Fruit fly (Drosophila melanogaster) whole organism, embryonic: ENCODE results near the gene hob.

ENCODE experiments used
- Antp ChIP-seq: fragments of 200-800 bp; sonication (Bioruptor generic); optimal IDR thresholded peaks from 3 replicates; lab custom pipeline; 2016; ENCODE audit warnings: missing biosample characterization, missing genetic modification characterization
- Bdp1 ChIP-seq: fragments of 200-800 bp; sonication (Bioruptor generic); optimal IDR thresholded peaks from 3 replicates; lab custom pipeline; 2016; ENCODE audit warnings: missing biosample characterization, missing genetic modification characterization
- CG10959 ChIP-seq: fragments of 200-800 bp; sonication (Bioruptor generic); IDR thresholded peaks from 2 replicates; pipeline ENCODE4 v1.3.6; 2022; ENCODE audit warnings: missing biosample characterization, missing genetic modification characterization
- CG11247 ChIP-seq: fragments of 200-800 bp; sonication (Bioruptor generic); IDR thresholded peaks from 2 replicates; pipeline ENCODE4 v1.3.6; 2022; ENCODE audit warnings: missing biosample characterization, missing genetic modification characterization
- CG13775 ChIP-seq: fragments of 200-800 bp; sonication (Bioruptor generic); optimal IDR thresholded peaks from 3 replicates; lab custom pipeline; 2017; ENCODE audit warnings: missing biosample characterization, mild to moderate bottlenecking, missing genetic modification characterization
- CG16815 ChIP-seq: fragments of 200-800 bp; sonication (Bioruptor generic); optimal IDR thresholded peaks from 3 replicates; lab custom pipeline; 2017; ENCODE audit warnings: missing biosample characterization, mild to moderate bottlenecking, missing genetic modification characterization
- CG17359 ChIP-seq: fragments of 200-800 bp; sonication (Bioruptor generic); optimal IDR thresholded peaks from 3 replicates; lab custom pipeline; 2018; ENCODE audit warnings: missing biosample characterization, mild to moderate bottlenecking, missing genetic modification characterization, moderate library complexity
- CG1792 ChIP-seq: fragments of 200-800 bp; sonication (Bioruptor generic); optimal IDR thresholded peaks from 2 replicates; lab custom pipeline; 2016; ENCODE audit warnings: missing biosample characterization, missing genetic modification characterization
- CG18011 ChIP-seq: fragments of 200-800 bp; sonication (Bioruptor generic); optimal IDR thresholded peaks from 2 replicates; lab custom pipeline; 2017; ENCODE audit warnings: missing biosample characterization, missing genetic modification characterization, mild to moderate bottlenecking, moderate library complexity, missing genotype
- CG30431 ChIP-seq: fragments of 200-800 bp; sonication (Bioruptor generic); optimal IDR thresholded peaks from 2 replicates; lab custom pipeline; 2017; ENCODE audit warnings: missing biosample characterization, missing genetic modification characterization
- CG32532 ChIP-seq: fragments of 200-800 bp; sonication (Bioruptor generic); IDR thresholded peaks from 2 replicates; pipeline ENCODE4 v1.3.6; 2022; ENCODE audit warnings: missing biosample characterization, missing genetic modification characterization
- CG3847 ChIP-seq: fragments of 200-800 bp; sonication (Bioruptor generic); IDR thresholded peaks from 2 replicates; pipeline ENCODE4 v1.3.6; 2022; ENCODE audit warnings: missing biosample characterization, missing genetic modification characterization
- CG4707 ChIP-seq: fragments of 200-800 bp; sonication (Bioruptor generic); optimal IDR thresholded peaks from 2 replicates; lab custom pipeline; 2018; ENCODE audit warnings: missing biosample characterization, mild to moderate bottlenecking, missing genetic modification characterization, moderate library complexity
- CG5180 ChIP-seq: fragments of 200-800 bp; sonication (Bioruptor generic); optimal IDR thresholded peaks from 3 replicates; lab custom pipeline; 2017; ENCODE audit warnings: missing biosample characterization, missing genetic modification characterization, mild to moderate bottlenecking, moderate library complexity, missing genetic modification reagents
- CG8089 ChIP-seq: fragments of 200-800 bp; sonication (Bioruptor generic); optimal IDR thresholded peaks from 3 replicates; lab custom pipeline; 2016; ENCODE audit warnings: missing biosample characterization, missing genetic modification characterization
- Chrac-16 ChIP-seq: fragments of 200-800 bp; sonication (Bioruptor generic); optimal IDR thresholded peaks from 3 replicates; lab custom pipeline; 2016; ENCODE audit warnings: missing biosample characterization, missing genetic modification characterization
- CoRest ChIP-seq: fragments of 200-800 bp; sonication (Bioruptor generic); optimal IDR thresholded peaks from 3 replicates; lab custom pipeline; 2018; ENCODE audit warnings: missing biosample characterization, mild to moderate bottlenecking, missing genetic modification characterization, moderate library complexity
- CrebB ChIP-seq: fragments of 200-800 bp; sonication (Bioruptor generic); optimal IDR thresholded peaks from 3 replicates; lab custom pipeline; 2018; ENCODE audit warnings: missing biosample characterization, mild to moderate bottlenecking, missing genetic modification characterization
- Dip2 ChIP-seq: fragments of 200-800 bp; sonication (Bioruptor generic); IDR thresholded peaks from 2 replicates; pipeline ENCODE4 v1.3.6; 2022; ENCODE audit warnings: missing biosample characterization, missing genetic modification characterization
- Doc3 ChIP-seq: fragments of 200-800 bp; sonication (Bioruptor generic); IDR thresholded peaks from 3 replicates; pipeline ENCODE4 v1.3.6; 2022; ENCODE audit warnings: missing biosample characterization, missing genetic modification characterization; ENCODE audit not compliant: partially characterized antibody
- Drgx ChIP-seq: fragments of 200-800 bp; sonication (Bioruptor generic); IDR thresholded peaks from 2 replicates; pipeline ENCODE4 v1.3.6; 2022; ENCODE audit warnings: missing biosample characterization, missing genetic modification characterization
- Ets65A ChIP-seq: fragments of 200-800 bp; sonication (Bioruptor generic); peaks from one replicate; lab custom pipeline; 2016; ENCODE audit warnings: missing biosample characterization, missing genetic modification characterization
- H15 ChIP-seq: fragments of 200-800 bp; sonication (Bioruptor generic); IDR thresholded peaks from 3 replicates; pipeline ENCODE4 v1.3.6; 2022; ENCODE audit warnings: missing biosample characterization, missing genetic modification characterization
- HLH3B ChIP-seq: fragments of 200-800 bp; sonication (Bioruptor generic); IDR thresholded peaks from 2 replicates; pipeline ENCODE4 v1.3.6; 2022; ENCODE audit warnings: missing biosample characterization, missing genetic modification characterization
- HLH4C ChIP-seq: fragments of 200-800 bp; sonication (Bioruptor generic); IDR thresholded peaks from 3 replicates; pipeline ENCODE4 v1.3.6; 2022; ENCODE audit warnings: missing biosample characterization, missing genetic modification characterization; ENCODE audit not compliant: partially characterized antibody
- NfI ChIP-seq: fragments of 200-800 bp; sonication (Bioruptor generic); optimal IDR thresholded peaks from 3 replicates; lab custom pipeline; 2018; ENCODE audit warnings: missing biosample characterization, mild to moderate bottlenecking, missing genetic modification characterization, moderate library complexity
- Oaz ChIP-seq: fragments of 200-800 bp; sonication (Bioruptor generic); IDR thresholded peaks from 2 replicates; pipeline ENCODE4 v1.3.6; 2022; ENCODE audit warnings: missing biosample characterization, missing genetic modification characterization
- Vsx1 ChIP-seq: fragments of 200-800 bp; sonication (Bioruptor generic); optimal IDR thresholded peaks from 2 replicates; lab custom pipeline; 2017; ENCODE audit warnings: missing biosample characterization, mild to moderate bottlenecking, missing genetic modification characterization, missing genetic modification reagents
- YL-1 ChIP-seq: fragments of 200-800 bp; sonication (Bioruptor generic); optimal IDR thresholded peaks from 3 replicates; lab custom pipeline; 2017; ENCODE audit warnings: missing biosample characterization, mild to moderate bottlenecking, missing genetic modification characterization
- ara ChIP-seq: fragments of 200-800 bp; sonication (Bioruptor generic); IDR thresholded peaks from 2 replicates; pipeline ENCODE4 v1.3.6; 2022; ENCODE audit warnings: missing biosample characterization, missing genetic modification characterization
- ato ChIP-seq: fragments of 200-800 bp; sonication (Bioruptor generic); IDR thresholded peaks from 2 replicates; pipeline ENCODE4 v1.3.6; 2022; ENCODE audit warnings: missing biosample characterization, missing genetic modification characterization; ENCODE audit not compliant: partially characterized antibody
- bab2 ChIP-seq: fragments of 200-800 bp; sonication (Bioruptor generic); optimal IDR thresholded peaks from 2 replicates; lab custom pipeline; 2016; ENCODE audit warnings: missing biosample characterization, missing genetic modification characterization
- bcd ChIP-seq: fragments of 200-800 bp; sonication (Bioruptor generic); optimal IDR thresholded peaks from 2 replicates; lab custom pipeline; 2017; ENCODE audit warnings: missing biosample characterization, mild to moderate bottlenecking, missing genetic modification characterization
- cas ChIP-seq: fragments of 200-800 bp; sonication (Bioruptor generic); IDR thresholded peaks from 2 replicates; pipeline ENCODE4 v1.3.6; 2022; ENCODE audit warnings: missing biosample characterization, missing genetic modification characterization
- da ChIP-seq: fragments of 200-800 bp; sonication (Bioruptor generic); optimal IDR thresholded peaks from 2 replicates; lab custom pipeline; 2016; ENCODE audit warnings: missing biosample characterization, missing genetic modification characterization
- eve ChIP-seq, 2 experiments: fragments of >200 bp; optimal IDR thresholded peaks; 2 replicates each; lab custom pipeline; 2017; ENCODE audit warnings: missing biosample characterization in 2 of 2, missing genetic modification characterization in 2 of 2
- fd102C ChIP-seq: fragments of 200-800 bp; sonication (Bioruptor generic); optimal IDR thresholded peaks from 2 replicates; lab custom pipeline; 2018; ENCODE audit warnings: missing biosample characterization, mild to moderate bottlenecking, missing genetic modification characterization, moderate library complexity
- fu2 ChIP-seq: fragments of 200-800 bp; sonication (Bioruptor generic); optimal IDR thresholded peaks from 2 replicates; lab custom pipeline; 2016; ENCODE audit warnings: missing biosample characterization, missing genetic modification characterization
- inv ChIP-seq: fragments of 200-800 bp; sonication (Bioruptor generic); IDR thresholded peaks from 2 replicates; pipeline ENCODE4 v1.3.6; 2022; ENCODE audit warnings: missing biosample characterization, missing genetic modification characterization; ENCODE audit not compliant: partially characterized antibody
- knrl ChIP-seq: fragments of 200-800 bp; sonication (Bioruptor generic); IDR thresholded peaks from 3 replicates; pipeline ENCODE4 v1.3.6; 2022; ENCODE audit warnings: missing biosample characterization, missing genetic modification characterization; ENCODE audit not compliant: partially characterized antibody
- run ChIP-seq: fragments of 200-800 bp; sonication (Bioruptor generic); optimal IDR thresholded peaks from 3 replicates; lab custom pipeline; 2018; ENCODE audit warnings: missing biosample characterization, mild to moderate bottlenecking, missing genetic modification characterization
- tio ChIP-seq: fragments of 200-800 bp; sonication (Bioruptor generic); optimal IDR thresholded peaks from 2 replicates; lab custom pipeline; 2017; ENCODE audit warnings: missing biosample characterization, missing genetic modification characterization, inconsistent platforms
- tll ChIP-seq, 2 experiments: fragments of 200-800 bp in 1 of 2; fragments of >200 bp in 1 of 2; sonication (Bioruptor generic) in 1 of 2; optimal IDR thresholded peaks; 2 replicates each; lab custom pipeline; 2017 to 2019; ENCODE audit warnings: missing biosample characterization in 2 of 2, missing genetic modification characterization in 2 of 2, mild to moderate bottlenecking in 1 of 2, moderate library complexity in 1 of 2
- tna ChIP-seq: fragments of 200-800 bp; sonication (Bioruptor generic); IDR thresholded peaks from 2 replicates; pipeline ENCODE4 v1.3.6; 2022; ENCODE audit warnings: missing biosample characterization, missing genetic modification characterization; ENCODE audit not compliant: partially characterized antibody
- trem ChIP-seq: fragments of 200-800 bp; optimal IDR thresholded peaks from 3 replicates; lab custom pipeline; 2019; ENCODE audit warnings: missing biosample characterization, mild to moderate bottlenecking, missing genetic modification characterization, moderate library complexity
- trh ChIP-seq: fragments of 200-800 bp; sonication (Bioruptor generic); optimal IDR thresholded peaks from 2 replicates; lab custom pipeline; 2016; ENCODE audit warnings: missing biosample characterization, missing genetic modification characterization
- usp ChIP-seq: fragments of >200 bp; optimal IDR thresholded peaks from 2 replicates; lab custom pipeline; 2017; ENCODE audit warnings: missing biosample characterization, missing genetic modification characterization
- vvl ChIP-seq: fragments of 200-800 bp; sonication (Bioruptor generic); IDR thresholded peaks from 2 replicates; pipeline ENCODE4 v1.3.6; 2022; ENCODE audit warnings: missing biosample characterization, missing genetic modification characterization

hob gene

DNA sequence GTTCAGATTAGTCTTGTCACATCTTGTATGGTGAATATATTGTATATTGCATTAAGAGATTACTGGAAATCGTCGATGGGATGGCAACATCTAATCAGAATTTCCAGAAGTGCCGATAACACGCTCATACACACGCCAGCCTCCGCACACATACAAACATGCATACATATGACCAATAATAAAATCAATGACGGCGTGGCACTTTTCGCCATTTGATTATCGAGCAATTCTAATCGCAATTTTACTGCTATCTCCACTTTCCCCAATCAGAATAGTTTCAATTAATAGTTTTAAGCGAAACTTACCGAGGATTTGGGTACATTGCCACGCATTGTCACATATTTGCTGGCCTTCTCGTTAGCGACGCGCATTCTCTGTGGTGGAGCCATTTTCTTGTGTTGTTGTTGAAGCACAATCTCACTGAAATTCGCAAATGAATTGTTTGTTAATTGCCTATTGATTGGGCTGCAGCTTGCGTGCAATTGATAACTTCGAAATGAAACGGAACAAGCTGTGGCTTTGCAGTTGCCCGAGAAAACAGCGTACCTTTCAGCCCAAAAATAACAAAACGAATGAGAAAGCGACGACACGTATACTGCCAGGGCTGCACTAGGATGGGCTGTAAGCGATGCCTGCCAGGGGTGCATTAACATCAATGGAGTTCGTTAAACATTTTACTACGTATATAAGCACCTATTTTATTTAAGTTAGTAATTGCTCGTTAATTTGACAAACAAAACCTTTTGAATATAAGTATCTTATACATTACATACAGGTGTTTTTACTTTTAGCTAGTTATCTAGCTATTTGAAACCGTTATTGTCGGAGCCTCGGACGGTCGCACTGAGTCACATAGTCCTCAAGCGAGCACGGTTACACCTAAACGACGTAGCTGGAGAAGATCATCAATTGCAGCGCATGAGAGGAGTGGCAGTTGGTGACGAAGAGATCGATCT is 20.0 kb downstream of the hob start, which contains the start of the genes CG32276 and gry (continued):
- TF ChIP-seq CG8089 (GFP tag; lab: Kevin White, UChicago) (peak; percentile 58), CoRest (tag; lab: Kevin White, UChicago) (peak; percentile 78), eve (GFP tag; optimal IDR thresholded peaks at IDR 0.05; lab: Kevin White, UChicago) (no peak), CG1792 (no peak), Dip2 (no peak), CG10959 (GFP tag; lab: Robert Waterston, UW) (peak; percentile 43; the same call in 1 of the 2 replicates), CG16815 (GFP tag; lab: Kevin White, UChicago) (peak; percentile 47), Ets65A (GFP tag; lab: Kevin White, UChicago) (peak; percentile 98), Bdp1 (GFP tag; lab: Kevin White, UChicago) (peak; percentile 65), inv (peak; percentile 15; the same call in 1 of the 2 replicates), tll (GFP tag; optimal IDR thresholded peaks at IDR 0.05; lab: Kevin White, UChicago) (peak; percentile 64 to 72), HLH4C (GFP tag; lab: Robert Waterston, UW) (no peak; the same call in 2 of the 3 replicates), tna (GFP tag; lab: Robert Waterston, UW) (no peak), fu2 (GFP tag; lab: Kevin White, UChicago) (peak; percentile 76), CrebB (tag; lab: Kevin White, UChicago) (peak; percentile 67), Antp (GFP tag; lab: Kevin White, UChicago) (peak; percentile 79), CG5180 (no peak), usp (GFP tag; lab: Kevin White, UChicago) (no peak), ato (GFP tag; lab: Robert Waterston, UW) (no peak), bcd (GFP tag; lab: Kevin White, UChicago) (peak; percentile 73), vvl (GFP tag; lab: Robert Waterston, UW) (peak; percentile 82), Drgx (peak; percentile 55; the same call in 1 of the 2 replicates), ara (GFP tag; lab: Robert Waterston, UW) (peak; percentile 46; the same call in 1 of the 2 replicates), CG4707 (GFP tag; lab: Kevin White, UChicago) (no peak), YL-1 (GFP tag; lab: Kevin White, UChicago) (peak; percentile 93), H15 (GFP tag; lab: Robert Waterston, UW) (peak; percentile 63; the same call in 2 of the 3 replicates), knrl (peak; percentile 62), fd102C (GFP tag; lab: Kevin White, UChicago) (peak; percentile 18), trh (GFP tag; lab: Kevin White, UChicago) (peak; percentile 63), CG3847 (GFP tag; lab: Robert Waterston, UW) (peak; percentile 83), Doc3 (no peak), tio (GFP tag; lab: Kevin White, UChicago) (no peak), NfI (peak; percentile 73), bab2 (GFP tag; lab: Kevin White, UChicago) (peak; percentile 82), CG13775 (GFP tag; lab: Kevin White, UChicago) (peak; percentile 80), Chrac-16 (GFP tag; lab: Kevin White, UChicago) (peak; percentile 79), Oaz (GFP tag; lab: Robert Waterston, UW) (peak; percentile 60), CG18011 (GFP tag; lab: Kevin White, UChicago) (peak; percentile 49), da (GFP tag; lab: Kevin White, UChicago) (peak; percentile 43), HLH3B (GFP tag; lab: Robert Waterston, UW) (peak; percentile 54), cas (GFP tag; lab: Robert Waterston, UW) (peak; percentile 54; the same call in 1 of the 2 replicates), trem (tag; lab: Kevin White, UChicago) (peak; percentile 91), CG30431 (peak; percentile 9), CG32532 (GFP tag; lab: Robert Waterston, UW) (peak; percentile 81), CG17359 (peak; percentile 62), CG11247 (GFP tag; lab: Robert Waterston, UW) (peak; percentile 54), run (no peak), Vsx1 (GFP tag; lab: Kevin White, UChicago) (no peak)
